Fruit fly (Drosophila melanogaster) whole organism, embryonic: ENCODE measurements around the gene CG31245.

Experiments used
- CG10274 ChIP-seq: fragments of 200-800 bp; sonication (Bioruptor generic); optimal IDR thresholded peaks from 3 replicates; lab custom pipeline; 2017; ENCODE audit warnings: missing biosample characterization, mild to moderate bottlenecking, missing genetic modification characterization
- CG10462 ChIP-seq: fragments of 200-800 bp; sonication (Bioruptor generic); optimal IDR thresholded peaks from 2 replicates; lab custom pipeline; 2016; ENCODE audit warnings: missing biosample characterization, missing genetic modification characterization
- CG14860 ChIP-seq: fragments of 200-800 bp; sonication (Bioruptor generic); IDR thresholded peaks from 3 replicates; pipeline ENCODE4 v1.3.6; 2022; ENCODE audit warnings: missing biosample characterization, missing genetic modification characterization; ENCODE audit not compliant: partially characterized antibody
- CG15479 ChIP-seq: fragments of 200-800 bp; sonication (Bioruptor generic); optimal IDR thresholded peaks from 3 replicates; lab custom pipeline; 2019; ENCODE audit warnings: missing biosample characterization, mild to moderate bottlenecking, missing genetic modification characterization, moderate library complexity
- CG18619 ChIP-seq: fragments of 200-800 bp; sonication (Bioruptor generic); optimal IDR thresholded peaks from 3 replicates; lab custom pipeline; 2017; ENCODE audit warnings: missing biosample characterization, mild to moderate bottlenecking, missing genetic modification characterization
- CG18764 ChIP-seq: fragments of 200-800 bp; sonication (Bioruptor generic); optimal IDR thresholded peaks from 3 replicates; lab custom pipeline; 2016; ENCODE audit warnings: missing biosample characterization, missing genetic modification characterization
- CG32767 ChIP-seq: fragments of 200-800 bp; sonication (Bioruptor generic); IDR thresholded peaks from 2 replicates; pipeline ENCODE4 v1.3.6; 2022; ENCODE audit warnings: missing biosample characterization, missing genetic modification characterization
- CG4404 ChIP-seq: fragments of 200-800 bp; sonication (Bioruptor generic); IDR thresholded peaks from 2 replicates; pipeline ENCODE4 v1.3.6; 2022; ENCODE audit warnings: missing biosample characterization, missing genetic modification characterization
- CG7271 ChIP-seq: fragments of 200-800 bp; sonication (Bioruptor generic); optimal IDR thresholded peaks from 2 replicates; lab custom pipeline; 2018; ENCODE audit warnings: missing biosample characterization, mild to moderate bottlenecking, missing genetic modification characterization, moderate library complexity
- CG7963 ChIP-seq: fragments of 200-800 bp; sonication (Bioruptor generic); IDR thresholded peaks from 3 replicates; pipeline ENCODE4 v1.3.6; 2022; ENCODE audit warnings: missing biosample characterization, missing genetic modification characterization; ENCODE audit not compliant: partially characterized antibody
- D19B ChIP-seq: fragments of 200-800 bp; sonication (Bioruptor generic); optimal IDR thresholded peaks from 2 replicates; lab custom pipeline; 2017; ENCODE audit warnings: missing biosample characterization, mild to moderate bottlenecking, missing genetic modification characterization
- Dad ChIP-seq: fragments of 200-800 bp; sonication (Bioruptor generic); optimal IDR thresholded peaks from 3 replicates; lab custom pipeline; 2016; ENCODE audit warnings: missing biosample characterization, missing genetic modification characterization
- Eip74EF ChIP-seq, 2 experiments: fragments of 200-800 bp in 1 of 2; fragments of >200 bp in 1 of 2; sonication (Bioruptor generic) in 1 of 2; optimal IDR thresholded peaks; 2 replicates each; lab custom pipeline; 2017 to 2019; ENCODE audit warnings: missing biosample characterization in 2 of 2, missing genetic modification characterization in 2 of 2, mild to moderate bottlenecking in 1 of 2, moderate library complexity in 1 of 2
- Hey ChIP-seq: fragments of 200-800 bp; sonication (Bioruptor generic); optimal IDR thresholded peaks from 3 replicates; lab custom pipeline; 2018; ENCODE audit warnings: missing biosample characterization, mild to moderate bottlenecking, missing genetic modification characterization
- Side ChIP-seq: fragments of 200-800 bp; sonication (Bioruptor generic); optimal IDR thresholded peaks from 2 replicates; lab custom pipeline; 2016; ENCODE audit warnings: missing biosample characterization, missing genetic modification characterization
- YL-1 ChIP-seq: fragments of 200-800 bp; sonication (Bioruptor generic); optimal IDR thresholded peaks from 3 replicates; lab custom pipeline; 2017; ENCODE audit warnings: missing biosample characterization, mild to moderate bottlenecking, missing genetic modification characterization
- bcd ChIP-seq: fragments of 200-800 bp; sonication (Bioruptor generic); optimal IDR thresholded peaks from 2 replicates; lab custom pipeline; 2017; ENCODE audit warnings: missing biosample characterization, mild to moderate bottlenecking, missing genetic modification characterization
- btn ChIP-seq: fragments of 200-800 bp; sonication (Bioruptor generic); optimal IDR thresholded peaks from 2 replicates; lab custom pipeline; 2016; ENCODE audit warnings: missing biosample characterization, missing genetic modification characterization
- cad ChIP-seq: fragments of >200 bp; optimal IDR thresholded peaks from 2 replicates; lab custom pipeline; 2017; ENCODE audit warnings: missing biosample characterization, missing genetic modification characterization
- da ChIP-seq: fragments of 200-800 bp; sonication (Bioruptor generic); optimal IDR thresholded peaks from 2 replicates; lab custom pipeline; 2016; ENCODE audit warnings: missing biosample characterization, missing genetic modification characterization
- dan ChIP-seq: fragments of 200-800 bp; sonication (Bioruptor generic); IDR thresholded peaks from 2 replicates; pipeline ENCODE4 v1.3.6; 2022; ENCODE audit warnings: missing biosample characterization, missing genetic modification characterization
- knrl ChIP-seq: fragments of 200-800 bp; sonication (Bioruptor generic); IDR thresholded peaks from 3 replicates; pipeline ENCODE4 v1.3.6; 2022; ENCODE audit warnings: missing biosample characterization, missing genetic modification characterization; ENCODE audit not compliant: partially characterized antibody
- lola ChIP-seq, 3 experiments: fragments of >200 bp in 2 of 3; fragments of 200-800 bp in 1 of 3; sonication (Bioruptor generic) in 1 of 3; optimal IDR thresholded peaks; 2 replicates each; lab custom pipeline; 2017 to 2019; ENCODE audit warnings: missing biosample characterization in 3 of 3, missing genetic modification characterization in 3 of 3, mild to moderate bottlenecking in 1 of 3, moderate library complexity in 1 of 3
- peb ChIP-seq: fragments of 200-800 bp; sonication (Bioruptor generic); IDR thresholded peaks from 2 replicates; pipeline ENCODE4 v1.3.6; 2022; ENCODE audit warnings: missing biosample characterization, missing genetic modification characterization
- psq ChIP-seq: fragments of 200-800 bp; sonication (Bioruptor generic); optimal IDR thresholded peaks from 2 replicates; lab custom pipeline; 2017; ENCODE audit warnings: missing biosample characterization, missing genetic modification characterization
- scrt ChIP-seq: fragments of 200-800 bp; sonication (Bioruptor generic); optimal IDR thresholded peaks from 2 replicates; lab custom pipeline; 2018; ENCODE audit warnings: missing biosample characterization, mild to moderate bottlenecking, missing genetic modification characterization, moderate library complexity
- sqz ChIP-seq: fragments of 200-800 bp; sonication (Bioruptor generic); optimal IDR thresholded peaks from 3 replicates; lab custom pipeline; 2018; ENCODE audit warnings: missing biosample characterization, mild to moderate bottlenecking, missing genetic modification characterization
- twi ChIP-seq: fragments of 200-800 bp; optimal IDR thresholded peaks from 2 replicates; lab custom pipeline; 2019; ENCODE audit warnings: missing biosample characterization, mild to moderate bottlenecking, missing genetic modification characterization, moderate library complexity
- z ChIP-seq: fragments of 200-800 bp; sonication (Bioruptor generic); IDR thresholded peaks from 3 replicates; pipeline ENCODE4 v1.3.6; 2022; ENCODE audit warnings: missing biosample characterization, missing genetic modification characterization
- zen ChIP-seq: fragments of 200-800 bp; sonication (Bioruptor generic); optimal IDR thresholded peaks from 3 replicates; lab custom pipeline; 2018; ENCODE audit warnings: missing biosample characterization, mild to moderate bottlenecking, missing genetic modification characterization, moderate library complexity

The CG31245 gene

DNA sequence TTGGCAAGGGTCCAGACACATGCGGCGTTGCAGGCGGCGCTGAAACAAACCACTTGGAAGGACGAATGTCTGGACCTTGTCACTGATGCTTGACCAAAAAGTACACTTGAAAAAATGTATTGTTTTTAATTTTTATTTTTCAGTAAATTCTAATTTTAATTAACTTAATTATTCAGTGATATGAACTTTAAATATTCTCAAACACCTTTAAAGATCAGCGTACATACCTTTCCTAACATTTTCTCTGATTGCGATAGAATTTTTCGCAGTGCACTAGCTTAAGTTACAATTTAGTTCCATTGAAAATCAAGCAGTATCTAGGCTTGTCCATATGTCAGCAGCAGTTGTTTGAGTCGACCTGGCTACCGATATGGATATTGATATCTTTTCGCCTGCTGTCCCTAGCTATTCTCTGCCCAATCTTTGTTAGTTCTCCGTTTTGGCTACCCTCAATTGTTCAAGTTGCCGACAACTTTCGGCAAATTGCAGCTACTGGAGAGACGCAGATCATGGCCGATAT lies 37.8 kb downstream of the CG31245 start (continued):
- no peak for TF ChIP-seq D19B (GFP tag; lab: Kevin White, UChicago)
- TF ChIP-seq psq (GFP tag; lab: Kevin White, UChicago), result no peak
- TF ChIP-seq CG7963 (GFP tag; lab: Robert Waterston, UW), result no peak
- no peak for TF ChIP-seq knrl (GFP tag; lab: Robert Waterston, UW)
- no peak for TF ChIP-seq bcd (GFP tag; lab: Kevin White, UChicago)
- no peak for TF ChIP-seq YL-1 (GFP tag; lab: Kevin White, UChicago)
- TF ChIP-seq Hey (tag; lab: Kevin White, UChicago), result no peak
- peak in 1 of 3 experiments; percentile 73 for TF ChIP-seq lola (GFP tag; optimal IDR thresholded peaks at IDR 0.05; lab: Kevin White, UChicago)
- TF ChIP-seq Side (GFP tag; lab: Kevin White, UChicago), result no peak
- no peak for TF ChIP-seq dan (GFP tag; lab: Robert Waterston, UW)
- no peak for TF ChIP-seq btn (GFP tag; lab: Kevin White, UChicago)
- no peak for TF ChIP-seq Eip74EF (GFP tag; optimal IDR thresholded peaks at IDR 0.05; lab: Kevin White, UChicago)
- no peak for TF ChIP-seq scrt
- TF ChIP-seq da, result no peak
- peak; percentile 0 for TF ChIP-seq CG18764
- no peak for TF ChIP-seq CG10462 (GFP tag; lab: Kevin White, UChicago)
- TF ChIP-seq sqz (GFP tag; lab: Kevin White, UChicago), result no peak
- peak; percentile 86 for TF ChIP-seq CG4404
- TF ChIP-seq, all 482 proteins: peak for 67

DNA sequence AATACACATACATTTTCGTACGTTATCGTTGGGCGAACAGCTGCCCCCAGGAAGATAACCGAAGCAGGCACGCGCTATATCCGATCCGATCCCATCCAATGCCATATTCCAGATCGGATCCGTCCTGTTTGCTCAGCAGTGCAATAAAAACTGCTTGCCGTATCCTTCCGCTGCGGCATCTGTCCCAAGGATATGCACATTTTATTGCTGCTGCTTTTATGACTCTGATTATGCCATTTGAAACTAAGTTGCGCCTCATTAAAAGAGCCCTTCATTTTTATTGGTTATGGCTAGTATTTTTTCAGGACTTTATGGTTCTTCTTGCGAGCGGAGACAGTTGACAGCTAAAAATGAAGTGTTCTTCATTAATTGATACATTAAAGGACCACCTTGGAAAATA lies 41.5 kb downstream of the CG31245 start:
- TF ChIP-seq CG10274 (GFP tag; lab: Kevin White, UChicago) (no peak), CG7963 (GFP tag; lab: Robert Waterston, UW) (0 out of 3 replicates have a peak, but pooled peaks have one; percentile 11), CG7271 (tag; lab: Kevin White, UChicago) (peak; percentile 1), cad (peak; percentile 94), Dad (GFP tag; lab: Kevin White, UChicago) (no peak), CG15479 (GFP tag; lab: Kevin White, UChicago) (peak; percentile 70)

DNA sequence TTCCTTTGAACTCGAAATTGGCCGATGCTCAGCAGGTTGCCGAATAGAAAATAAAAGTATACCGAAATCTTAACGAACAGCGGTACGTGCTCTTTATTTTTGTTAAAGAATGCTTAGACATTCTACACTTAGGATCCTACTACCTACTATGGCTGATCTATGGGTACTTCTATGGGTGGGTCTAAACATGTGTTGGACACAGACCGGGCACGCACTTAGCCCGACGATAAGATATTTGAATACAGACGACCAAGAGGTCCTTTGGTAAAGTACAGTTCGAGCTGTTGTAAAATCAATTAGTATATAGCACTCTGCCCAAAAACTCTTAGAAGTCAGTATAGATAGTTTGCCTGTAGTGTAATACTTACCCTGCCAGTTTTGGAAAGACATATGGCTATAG lies 44.5 kb downstream of the CG31245 start:
- TF ChIP-seq CG32767 (GFP tag; lab: Robert Waterston, UW) (no peak), twi (peak; percentile 90)
- TF ChIP-seq, all 482 proteins: peak for 1

DNA sequence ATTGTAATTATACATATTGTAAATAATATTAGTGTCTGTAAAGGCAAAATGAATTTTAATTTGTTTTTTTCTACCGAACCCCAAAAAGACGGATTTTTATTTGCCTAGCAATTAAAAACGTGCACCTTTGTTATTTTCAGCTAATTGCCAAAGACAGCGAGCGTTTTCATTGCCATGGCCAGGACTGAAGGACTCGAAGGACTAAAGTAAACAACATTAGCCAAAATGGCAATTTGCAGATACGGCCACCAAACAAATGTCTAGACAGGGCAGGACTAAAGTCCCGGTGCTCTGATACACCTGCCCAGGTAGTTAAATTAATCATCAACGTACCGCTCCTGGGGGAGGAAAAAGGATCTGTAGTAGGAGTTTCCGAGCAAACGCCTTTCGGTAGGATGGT lies 45.0 kb downstream of the CG31245 start:
- TF ChIP-seq peb (GFP tag; lab: Robert Waterston, UW) (no peak), z (GFP tag; lab: Robert Waterston, UW) (no peak), CG7271 (tag; lab: Kevin White, UChicago) (no peak), zen (tag; lab: Kevin White, UChicago) (peak; percentile 95)

DNA sequence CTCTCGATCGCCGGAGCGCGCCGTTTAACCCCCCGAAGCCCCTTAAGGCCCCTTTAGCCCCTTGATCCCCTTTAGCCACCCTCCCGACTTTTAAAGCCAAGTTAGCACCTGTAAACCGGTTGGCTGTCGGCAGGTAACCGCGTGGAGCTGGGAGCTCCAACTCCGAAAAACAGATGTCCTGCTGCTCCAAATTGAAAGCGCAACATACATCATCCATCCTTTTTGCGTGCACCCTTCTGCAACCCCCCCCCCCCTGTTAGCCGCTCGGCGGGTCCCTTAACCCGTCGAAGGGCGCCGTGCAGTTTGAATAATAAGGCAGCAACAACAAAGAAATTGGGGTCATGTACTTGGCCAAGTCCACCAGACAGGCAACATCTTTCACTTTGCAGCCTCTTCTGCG lies 48.3 kb downstream of the CG31245 start:
- TF ChIP-seq CG14860 (GFP tag; lab: Robert Waterston, UW) (0 out of 3 replicates have a peak, but pooled peaks have one; percentile 18), CG18619 (GFP tag; lab: Kevin White, UChicago) (no peak)
- TF ChIP-seq, all 482 proteins: peak for 1
